Worm (Caenorhabditis elegans) whole organism, L4/young adult: Measurements from ENCODE around the gene acy-1.

Experiments
- dao-5 ChIP-seq: sonication (generic microtip); optimal IDR thresholded peaks from 2 replicates; lab custom pipeline; 2016; ENCODE audit warnings: missing genotype, missing genetic modification characterization, moderate library complexity, missing compliant biosample characterization
- him-1 ChIP-seq: sonication (generic microtip); optimal IDR thresholded peaks from 2 replicates; lab custom pipeline; 2016; ENCODE audit warnings: missing genotype, missing genetic modification reagents, missing genetic modification characterization, missing compliant biosample characterization

DNA sequence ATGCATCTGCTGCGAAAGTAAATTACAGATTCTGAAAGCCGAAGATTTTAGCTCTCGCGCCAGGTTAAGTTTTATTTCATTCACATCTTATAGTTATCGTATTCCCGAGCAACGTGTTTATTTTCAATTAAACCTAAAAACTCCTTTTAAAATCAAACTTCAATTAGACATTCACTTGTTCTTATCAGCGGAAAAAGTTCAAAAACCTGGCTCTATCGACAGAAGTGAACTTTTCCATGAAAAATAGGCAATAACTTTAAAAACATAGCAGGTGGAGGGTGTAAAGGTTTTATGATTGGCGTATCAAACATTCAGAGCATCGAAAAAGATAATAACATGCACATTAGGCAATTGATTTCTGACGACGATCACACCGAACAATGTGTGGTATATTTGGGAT, 32.9 kb upstream of the acy-1 start, which contains the start of gene ppat-1:
- no peak for TF ChIP-seq dao-5
- no peak for TF ChIP-seq him-1 (tag; lab: Kevin White, UChicago)
